Worm (Caenorhabditis elegans): ENCODE results near the gene gpcp-1.

Gene gpcp-1

DNA sequence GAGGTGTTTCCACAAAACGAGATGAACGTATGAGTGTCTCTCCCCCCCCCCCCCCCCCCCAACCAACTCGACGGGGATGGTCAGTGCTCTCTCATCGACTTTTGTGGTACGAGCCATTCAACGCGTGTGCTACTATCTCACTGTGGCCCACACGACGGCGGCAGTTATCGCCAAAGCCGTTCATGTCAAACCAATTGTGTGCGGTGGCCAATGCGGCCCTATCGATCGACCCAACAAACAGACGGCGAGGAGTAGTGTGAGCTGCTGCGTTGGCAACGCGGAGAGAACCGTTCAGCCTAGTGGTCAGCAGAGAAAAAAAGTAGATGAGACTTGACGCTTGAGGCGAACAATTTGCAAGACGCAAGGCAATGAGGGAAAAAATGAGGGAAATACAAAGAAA, 7.6 kb downstream of the gpcp-1 start (continued):
- TF ChIP-seq unc-55 (GFP tag; optimal IDR thresholded peaks at IDR 0.05) = peak; percentile 20

DNA sequence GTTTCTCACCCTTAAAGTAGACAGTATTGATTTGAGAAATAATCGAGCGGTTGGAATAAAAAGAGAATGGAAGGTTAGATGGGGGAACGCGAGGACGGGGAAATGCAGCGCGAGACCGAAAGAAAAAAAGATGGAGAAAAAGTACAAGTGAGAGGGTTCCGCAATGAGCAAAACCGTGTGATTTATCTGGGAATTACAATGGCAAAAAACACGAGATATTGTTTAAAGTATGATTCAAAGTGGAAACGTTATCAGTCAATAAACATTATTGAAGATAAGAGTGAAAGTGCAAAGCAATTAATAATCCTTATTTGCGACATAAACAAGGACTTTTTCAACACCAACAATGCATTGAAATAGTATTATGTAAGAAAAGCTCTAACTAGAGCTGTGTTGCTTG, 8.3 kb downstream of the gpcp-1 start, which contains the start of gene ztf-13:
Gene ztf-13, minus strand, starts transcription at position 11 of the 400 bp plus-strand sequence.
- TF ChIP-seq ama-1 (optimal IDR thresholded peaks at IDR 0.05) (no peak), elt-2 (tag; optimal IDR thresholded peaks at IDR 0.05) (peak; percentile 4), K02D7.2 (tag; optimal IDR thresholded peaks at IDR 0.05) (no peak)

DNA sequence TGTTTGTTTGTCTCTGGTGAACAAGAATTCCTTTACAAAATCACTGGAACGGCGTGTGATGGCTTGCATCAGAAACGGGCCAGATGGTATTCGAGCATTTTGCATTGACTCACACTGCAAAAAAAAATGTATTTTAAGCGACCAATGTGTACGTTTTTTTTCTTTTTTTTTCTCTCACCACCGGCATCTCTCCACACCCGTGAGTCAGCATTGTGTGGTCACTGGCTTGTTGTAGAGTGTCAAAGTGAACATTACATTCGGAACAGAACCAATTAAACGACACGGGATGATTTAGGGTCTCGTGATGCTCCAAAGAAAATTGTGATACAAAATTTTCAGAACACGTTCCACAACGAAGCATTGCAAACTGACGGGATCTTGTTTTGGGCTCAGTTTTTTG, 8.9 kb downstream of the gpcp-1 start:
- no peak for TF ChIP-seq gmeb-2 (tag; optimal IDR thresholded peaks at IDR 0.05)
- no peak for TF ChIP-seq eyg-1 (tag; optimal IDR thresholded peaks at IDR 0.05)
- no peak for TF ChIP-seq hlh-13 (GFP tag; optimal IDR thresholded peaks at IDR 0.05)
- TF ChIP-seq ceh-9 (tag; optimal IDR thresholded peaks at IDR 0.05) = no peak
- no peak for TF ChIP-seq pax-1 (tag; optimal IDR thresholded peaks at IDR 0.05)
- TF ChIP-seq ceh-48 (tag; optimal IDR thresholded peaks at IDR 0.05) = no peak
- TF ChIP-seq T23F11.4 (GFP tag; optimal IDR thresholded peaks at IDR 0.05) = no peak
- no peak for TF ChIP-seq ama-1 (optimal IDR thresholded peaks at IDR 0.05)
- TF ChIP-seq pat-9 (tag; optimal IDR thresholded peaks at IDR 0.05) = no peak
- no peak for TF ChIP-seq ceh-31 (tag; optimal IDR thresholded peaks at IDR 0.05)
- no peak for TF ChIP-seq elt-4 (tag; optimal IDR thresholded peaks at IDR 0.05)
- no peak for TF ChIP-seq ceh-22 (tag; optimal IDR thresholded peaks at IDR 0.05)
- no peak for TF ChIP-seq unc-3 (GFP tag; conservative IDR thresholded peaks at IDR 0.05)
- no peak for TF ChIP-seq unc-3 (tag; optimal IDR thresholded peaks at IDR 0.05)
- no peak for TF ChIP-seq Y22D7AL.16 (tag; optimal IDR thresholded peaks at IDR 0.05)

DNA sequence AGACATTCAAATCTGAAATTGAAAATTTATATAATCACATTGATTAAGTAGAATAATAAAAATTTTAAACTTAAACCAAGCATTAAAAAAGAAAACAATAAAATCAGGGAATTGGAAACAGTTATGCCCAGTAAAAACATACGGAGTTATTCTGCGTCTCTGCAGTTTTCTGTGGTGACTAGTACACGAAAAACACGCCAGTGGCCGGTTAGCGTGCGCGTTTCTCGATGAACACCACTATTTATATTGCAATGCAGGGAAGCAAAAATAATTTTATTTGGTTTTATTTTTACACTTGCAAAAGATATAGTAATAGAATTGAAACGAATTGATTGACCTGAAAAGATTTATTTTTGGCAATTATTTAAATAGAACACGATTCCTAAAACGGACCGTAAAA, 10.6 kb downstream of the gpcp-1 start, which contains the start of gene sec-3:
Gene sec-3, minus strand, starts transcription at position 21 of the 400 bp plus-strand sequence.
- no peak for TF ChIP-seq pag-3 (tag; optimal IDR thresholded peaks at IDR 0.05; ENCODE audit: borderline replicate concordance)
- TF ChIP-seq ahr-1 (tag; optimal IDR thresholded peaks at IDR 0.05) = no peak
- no peak for TF ChIP-seq K02D7.2 (tag; optimal IDR thresholded peaks at IDR 0.05)
- no peak for TF ChIP-seq nhr-232 (tag; optimal IDR thresholded peaks at IDR 0.05)
- TF ChIP-seq sdc-2 (tag; optimal IDR thresholded peaks at IDR 0.05) = peak; percentile 77
- peak; percentile 42; the same call in 1 of the 2 replicates for TF ChIP-seq sox-2 (GFP tag; IDR thresholded peaks at IDR 0.05)
- no peak for TF ChIP-seq npax-4 (tag; optimal IDR thresholded peaks at IDR 0.05)
- no peak for TF ChIP-seq T23F11.4 (GFP tag; optimal IDR thresholded peaks at IDR 0.05)
- TF ChIP-seq fkh-6 (tag; optimal IDR thresholded peaks at IDR 0.05) = peak; percentile 6
- peak; percentile 42 for TF ChIP-seq pha-2 (tag; optimal IDR thresholded peaks at IDR 0.05)
- TF ChIP-seq sox-4 (tag; optimal IDR thresholded peaks at IDR 0.05) = peak; percentile 21
- no peak for TF ChIP-seq elt-4 (tag; optimal IDR thresholded peaks at IDR 0.05)
- TF ChIP-seq ceh-30 (tag; optimal IDR thresholded peaks at IDR 0.05) = peak; percentile 41
- TF ChIP-seq ceh-48 (tag; optimal IDR thresholded peaks at IDR 0.05) = peak; percentile 12
- TF ChIP-seq che-1 (tag; optimal IDR thresholded peaks at IDR 0.05) = peak; percentile 36
- TF ChIP-seq mec-3 (tag; optimal IDR thresholded peaks at IDR 0.05; ENCODE audit: borderline replicate concordance) = no peak
- peak; percentile 63 for TF ChIP-seq elt-2 (tag; optimal IDR thresholded peaks at IDR 0.05)
- peak; percentile 18 for TF ChIP-seq fax-1 (tag; optimal IDR thresholded peaks at IDR 0.05)
- TF ChIP-seq madf-2 (tag; optimal IDR thresholded peaks at IDR 0.05) = peak; percentile 53
- TF ChIP-seq hlh-8 (tag; optimal IDR thresholded peaks at IDR 0.05) = peak; percentile 46
- TF ChIP-seq hlh-13 (GFP tag; optimal IDR thresholded peaks at IDR 0.05) = no peak
- no peak for TF ChIP-seq hlh-15 (tag; optimal IDR thresholded peaks at IDR 0.05)
- TF ChIP-seq eyg-1 (tag; optimal IDR thresholded peaks at IDR 0.05) = no peak
- TF ChIP-seq unc-55 (GFP tag; optimal IDR thresholded peaks at IDR 0.05) = peak; percentile 7
- TF ChIP-seq Y22D7AL.16 (tag; optimal IDR thresholded peaks at IDR 0.05) = peak; percentile 43
- TF ChIP-seq K09A11.1 (tag; optimal IDR thresholded peaks at IDR 0.05; ENCODE audit: insufficient read depth) = no peak
- peak; percentile 27 for TF ChIP-seq ets-4 (tag; optimal IDR thresholded peaks at IDR 0.05)
- peak; percentile 21 for TF ChIP-seq dmd-4 (tag; optimal IDR thresholded peaks at IDR 0.05; ENCODE audit: borderline replicate concordance)
- TF ChIP-seq ceh-2 (tag; optimal IDR thresholded peaks at IDR 0.05) = peak; percentile 31
- peak; percentile 64 for TF ChIP-seq unc-42 (tag; optimal IDR thresholded peaks at IDR 0.05)
- TF ChIP-seq C08G9.2 (tag; optimal IDR thresholded peaks at IDR 0.05) = no peak
- TF ChIP-seq dve-1 (tag; optimal IDR thresholded peaks at IDR 0.05) = peak; percentile 29
- peak; percentile 69 for TF ChIP-seq ceh-19 (GFP tag; optimal IDR thresholded peaks at IDR 0.05)
- TF ChIP-seq zip-5 (tag; optimal IDR thresholded peaks at IDR 0.05) = no peak
- no peak for TF ChIP-seq lim-6 (tag; optimal IDR thresholded peaks at IDR 0.05)
- no peak for TF ChIP-seq ceh-24 (tag; optimal IDR thresholded peaks at IDR 0.05)
- no peak for TF ChIP-seq fkh-10 (GFP tag; optimal IDR thresholded peaks at IDR 0.05)
- no peak for TF ChIP-seq F13H6.1 (tag; optimal IDR thresholded peaks at IDR 0.05)
